Worm (Caenorhabditis elegans) whole organism, mixed stage, embryonic: ENCODE data around the gene F34D10.8.

Experiments
- blmp-1 ChIP-seq: fragments of 150-350 bp; optimal IDR thresholded peaks from 2 replicates; lab custom pipeline; 2014; ENCODE audit warnings: missing biosample characterization, missing genetic modification characterization
- ceh-39 ChIP-seq: fragments of 150-350 bp; optimal IDR thresholded peaks from 2 replicates; lab custom pipeline; 2014; ENCODE audit warnings: missing biosample characterization, missing genetic modification characterization
- cnd-1 ChIP-seq: fragments of 200-800 bp; sonication (Bioruptor generic); optimal IDR thresholded peaks from 2 replicates; lab custom pipeline; 2018; ENCODE audit warnings: mild to moderate bottlenecking, missing genetic modification characterization, missing compliant biosample characterization
- elt-1 ChIP-seq: sonication (generic microtip); optimal IDR thresholded peaks from 2 replicates; lab custom pipeline; 2017; ENCODE audit warnings: missing genetic modification characterization, mild to moderate bottlenecking, missing compliant biosample characterization, antibody characterized with exemption, moderate library complexity, borderline replicate concordance; ENCODE audit not compliant: insufficient read depth
- lin-13 ChIP-seq: fragments of 150-350 bp; optimal IDR thresholded peaks from 2 replicates; lab custom pipeline; 2014; ENCODE audit warnings: missing biosample characterization, missing genetic modification characterization
- lsy-2 ChIP-seq: fragments of 150-350 bp; optimal IDR thresholded peaks from 2 replicates; lab custom pipeline; 2014; ENCODE audit warnings: missing biosample characterization, missing genetic modification characterization
- nhr-237 ChIP-seq: fragments of 150-350 bp; optimal IDR thresholded peaks from 2 replicates; lab custom pipeline; 2014; ENCODE audit warnings: missing biosample characterization, missing genetic modification characterization
- nhr-28 ChIP-seq: fragments of 150-350 bp; optimal IDR thresholded peaks from 2 replicates; lab custom pipeline; 2014; ENCODE audit warnings: missing biosample characterization, missing genetic modification characterization
- pha-4 ChIP-seq: fragments of 150-350 bp; optimal IDR thresholded peaks from 2 replicates; lab custom pipeline; 2018; ENCODE audit warnings: missing biosample characterization, missing genetic modification reagents, missing genetic modification characterization
- sptf-1 ChIP-seq: sonication (generic microtip); optimal IDR thresholded peaks from 2 replicates; lab custom pipeline; 2017; ENCODE audit warnings: mild to moderate bottlenecking, missing genetic modification characterization, moderate library complexity, missing compliant biosample characterization
- unc-39 ChIP-seq: fragments of 150-350 bp; optimal IDR thresholded peaks from 2 replicates; lab custom pipeline; 2014; ENCODE audit warnings: missing biosample characterization, missing genetic modification characterization
- unc-62 ChIP-seq: fragments of 150-350 bp; optimal IDR thresholded peaks from 2 replicates; lab custom pipeline; 2014; ENCODE audit warnings: missing biosample characterization, missing genetic modification reagents, missing genetic modification characterization

DNA sequence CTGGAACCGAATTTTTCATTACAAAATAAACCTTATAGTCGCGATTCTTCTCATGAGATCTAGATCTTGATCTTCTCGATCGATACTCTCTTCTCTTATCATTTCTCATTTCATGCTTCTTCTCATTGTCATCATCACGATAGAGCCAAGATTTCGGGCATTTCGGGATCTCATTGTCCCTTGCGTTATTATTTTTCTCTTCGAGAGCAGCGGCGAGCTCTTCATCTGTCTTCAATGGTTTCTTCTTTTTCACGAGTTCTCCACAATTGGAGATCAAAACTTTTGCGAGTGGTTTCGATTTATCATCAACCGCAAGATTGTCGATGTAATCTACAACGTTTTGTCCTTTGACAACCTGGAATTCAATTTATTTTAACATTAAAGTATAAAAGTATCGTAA lies 32.2 kb upstream of the F34D10.8 start:
- TF ChIP-seq nhr-237 (tag; lab: Kevin White, UChicago) (no peak), unc-62 (GFP tag; lab: Kevin White, UChicago) (no peak), cnd-1 (tag; lab: Kevin White, UChicago) (no peak), sptf-1 (tag; lab: Kevin White, UChicago) (no peak), lin-13 (tag; lab: Kevin White, UChicago) (no peak), unc-39 (tag; lab: Kevin White, UChicago) (no peak), pha-4 (no peak), blmp-1 (no peak), lsy-2 (tag; lab: Kevin White, UChicago) (no peak), elt-1 (no peak), nhr-28 (tag; lab: Kevin White, UChicago) (no peak), ceh-39 (tag; lab: Kevin White, UChicago) (no peak)
